Fruit fly (Drosophila melanogaster) whole organism, embryonic: ENCODE measurements around the gene PIG-B.

Experiments used
- CG10267 ChIP-seq: fragments of 200-800 bp; sonication (Bioruptor generic); optimal IDR thresholded peaks from 2 replicates; lab custom pipeline; 2018; ENCODE audit warnings: missing biosample characterization, mild to moderate bottlenecking, missing genetic modification characterization, moderate library complexity
- CG1233 ChIP-seq: fragments of 200-800 bp; sonication (Bioruptor generic); optimal IDR thresholded peaks from 4 replicates; lab custom pipeline; 2018; ENCODE audit warnings: missing biosample characterization, mild to moderate bottlenecking, missing genetic modification characterization
- CG14860 ChIP-seq: fragments of 200-800 bp; sonication (Bioruptor generic); IDR thresholded peaks from 3 replicates; pipeline ENCODE4 v1.3.6; 2022; ENCODE audit warnings: missing biosample characterization, missing genetic modification characterization; ENCODE audit not compliant: partially characterized antibody
- CG14965 ChIP-seq: fragments of 200-800 bp; sonication (Bioruptor generic); optimal IDR thresholded peaks from 2 replicates; lab custom pipeline; 2016; ENCODE audit warnings: missing biosample characterization, missing genetic modification characterization, borderline replicate concordance
- CG1647 ChIP-seq: fragments of 200-800 bp; sonication (Bioruptor generic); optimal IDR thresholded peaks from 3 replicates; lab custom pipeline; 2016; ENCODE audit warnings: missing biosample characterization, missing genetic modification characterization
- CG16813 ChIP-seq: fragments of 200-800 bp; sonication (Bioruptor generic); IDR thresholded peaks from 3 replicates; pipeline ENCODE4 v1.3.6; 2022; ENCODE audit warnings: missing biosample characterization, missing genetic modification characterization; ENCODE audit not compliant: partially characterized antibody
- CG17328 ChIP-seq: fragments of 200-800 bp; sonication (Bioruptor generic); IDR thresholded peaks from 2 replicates; pipeline ENCODE4 v1.3.6; 2022; ENCODE audit warnings: missing biosample characterization, missing genetic modification characterization
- CG18011 ChIP-seq: fragments of 200-800 bp; sonication (Bioruptor generic); optimal IDR thresholded peaks from 2 replicates; lab custom pipeline; 2017; ENCODE audit warnings: missing biosample characterization, missing genetic modification characterization, mild to moderate bottlenecking, moderate library complexity, missing genotype
- CG18599 ChIP-seq: fragments of 200-800 bp; sonication (Bioruptor generic); optimal IDR thresholded peaks from 3 replicates; lab custom pipeline; 2017; ENCODE audit warnings: missing biosample characterization, missing genetic modification characterization, mild to moderate bottlenecking, moderate library complexity, missing genetic modification reagents
- CG18764 ChIP-seq: fragments of 200-800 bp; sonication (Bioruptor generic); optimal IDR thresholded peaks from 3 replicates; lab custom pipeline; 2016; ENCODE audit warnings: missing biosample characterization, missing genetic modification characterization
- CG2712 ChIP-seq: fragments of 200-800 bp; optimal IDR thresholded peaks from 3 replicates; lab custom pipeline; 2019; ENCODE audit warnings: missing biosample characterization, mild to moderate bottlenecking, missing genetic modification characterization, moderate library complexity
- CG3163 ChIP-seq: fragments of 200-800 bp; sonication (Bioruptor generic); optimal IDR thresholded peaks from 3 replicates; lab custom pipeline; 2016; ENCODE audit warnings: missing biosample characterization, missing genetic modification characterization
- CG32772 ChIP-seq: fragments of 200-800 bp; sonication (Bioruptor generic); IDR thresholded peaks from 2 replicates; pipeline ENCODE4 v1.3.6; 2022; ENCODE audit warnings: missing biosample characterization, missing genetic modification characterization
- CG3281 ChIP-seq: fragments of 200-800 bp; sonication (Bioruptor generic); optimal IDR thresholded peaks from 3 replicates; lab custom pipeline; 2017; ENCODE audit warnings: missing biosample characterization, mild to moderate bottlenecking, missing genetic modification characterization
- CG33213 ChIP-seq: fragments of 200-800 bp; sonication (Bioruptor generic); optimal IDR thresholded peaks from 3 replicates; lab custom pipeline; 2016; ENCODE audit warnings: missing biosample characterization, missing genetic modification characterization
- CG43689 ChIP-seq: fragments of 200-800 bp; sonication (Bioruptor generic); IDR thresholded peaks from 2 replicates; pipeline ENCODE4 v1.3.6; 2022; ENCODE audit warnings: missing biosample characterization, missing genetic modification characterization
- CG5245 ChIP-seq: fragments of 200-800 bp; sonication (Bioruptor generic); optimal IDR thresholded peaks from 3 replicates; lab custom pipeline; 2016; ENCODE audit warnings: missing biosample characterization, missing genetic modification characterization
- CG6689 ChIP-seq: fragments of 200-800 bp; sonication (Bioruptor generic); IDR thresholded peaks from 2 replicates; pipeline ENCODE4 v1.3.6; 2022; ENCODE audit warnings: missing biosample characterization, missing genetic modification characterization
- CG6854 ChIP-seq: fragments of 200-800 bp; sonication (Bioruptor generic); optimal IDR thresholded peaks from 3 replicates; lab custom pipeline; 2017; ENCODE audit warnings: missing biosample characterization, mild to moderate bottlenecking, missing genetic modification characterization
- CG7372 ChIP-seq: fragments of 200-800 bp; sonication (Bioruptor generic); IDR thresholded peaks from 2 replicates; pipeline ENCODE4 v1.3.6; 2022; ENCODE audit warnings: missing biosample characterization, missing genetic modification characterization
- CG8765 ChIP-seq: fragments of 200-800 bp; sonication (Bioruptor generic); IDR thresholded peaks from 2 replicates; pipeline ENCODE4 v1.3.6; 2022; ENCODE audit warnings: missing biosample characterization, missing genetic modification characterization
- CG9932 ChIP-seq: fragments of 200-800 bp; sonication (Bioruptor generic); IDR thresholded peaks from 2 replicates; pipeline ENCODE4 v1.3.6; 2022; ENCODE audit warnings: missing biosample characterization, missing genetic modification characterization
- Chrac-16 ChIP-seq: fragments of 200-800 bp; sonication (Bioruptor generic); optimal IDR thresholded peaks from 3 replicates; lab custom pipeline; 2016; ENCODE audit warnings: missing biosample characterization, missing genetic modification characterization
- E2f1 ChIP-seq: fragments of 200-800 bp; sonication (Bioruptor generic); IDR thresholded peaks from 2 replicates; pipeline ENCODE4 v1.3.6; 2022; ENCODE audit warnings: missing biosample characterization, missing genetic modification characterization
- HLH54F ChIP-seq: fragments of 200-800 bp; sonication (Bioruptor generic); optimal IDR thresholded peaks from 3 replicates; lab custom pipeline; 2016; ENCODE audit warnings: missing biosample characterization, missing genetic modification characterization
- Lim3 ChIP-seq: fragments of 200-800 bp; sonication (Bioruptor generic); IDR thresholded peaks from 2 replicates; pipeline ENCODE4 v1.3.6; 2022; ENCODE audit warnings: missing biosample characterization, missing genetic modification characterization
- Med ChIP-seq: fragments of 200-800 bp; sonication (Bioruptor generic); peaks from one replicate; lab custom pipeline; 2016; ENCODE audit warnings: missing biosample characterization, missing genetic modification characterization, mild to moderate bottlenecking, inconsistent platforms, moderate library complexity
- Side ChIP-seq: fragments of 200-800 bp; sonication (Bioruptor generic); optimal IDR thresholded peaks from 2 replicates; lab custom pipeline; 2016; ENCODE audit warnings: missing biosample characterization, missing genetic modification characterization
- Stat92E ChIP-seq, 3 experiments: fragments of >200 bp in 2 of 3; fragments of 200-800 bp in 1 of 3; sonication (Bioruptor generic) in 1 of 3; optimal IDR thresholded peaks; 2 replicates each; lab custom pipeline; 2017 to 2019; ENCODE audit warnings: missing biosample characterization in 3 of 3, missing genetic modification characterization in 3 of 3, mild to moderate bottlenecking in 1 of 3, moderate library complexity in 1 of 3
- Trl ChIP-seq, 3 experiments: fragments of >200 bp in 2 of 3; fragments of 200-800 bp in 1 of 3; sonication (Bioruptor generic) in 1 of 3; optimal IDR thresholded peaks; 2 replicates in 1 of 3; 3 replicates in 2 of 3; lab custom pipeline; 2016 to 2017; ENCODE audit warnings: missing biosample characterization in 1 of 3, missing genetic modification characterization in 1 of 3
- Xbp1 ChIP-seq: fragments of 200-800 bp; sonication (Bioruptor generic); optimal IDR thresholded peaks from 3 replicates; lab custom pipeline; 2016; ENCODE audit warnings: missing biosample characterization, mild to moderate bottlenecking, missing genetic modification characterization
- YL-1 ChIP-seq: fragments of 200-800 bp; sonication (Bioruptor generic); optimal IDR thresholded peaks from 3 replicates; lab custom pipeline; 2017; ENCODE audit warnings: missing biosample characterization, mild to moderate bottlenecking, missing genetic modification characterization
- abd-A ChIP-seq: fragments of 200-800 bp; sonication (Bioruptor generic); optimal IDR thresholded peaks from 3 replicates; lab custom pipeline; 2019; ENCODE audit warnings: missing biosample characterization, mild to moderate bottlenecking, missing genetic modification characterization, moderate library complexity
- amos ChIP-seq: fragments of 200-800 bp; sonication (Bioruptor generic); IDR thresholded peaks from 2 replicates; pipeline ENCODE4 v1.3.6; 2022; ENCODE audit warnings: missing biosample characterization, missing genetic modification characterization; ENCODE audit not compliant: partially characterized antibody
- crol ChIP-seq: fragments of 200-800 bp; sonication (Bioruptor generic); IDR thresholded peaks from 2 replicates; pipeline ENCODE4 v1.3.6; 2022; ENCODE audit warnings: missing biosample characterization, missing genetic modification characterization
- dimm ChIP-seq: fragments of 200-800 bp; sonication (Bioruptor generic); IDR thresholded peaks from 2 replicates; pipeline ENCODE4 v1.3.6; 2022; ENCODE audit warnings: missing biosample characterization, missing genetic modification characterization
- ewg ChIP-seq: fragments of 200-800 bp; sonication (Bioruptor generic); optimal IDR thresholded peaks from 3 replicates; lab custom pipeline; 2017; ENCODE audit warnings: mild to moderate bottlenecking, missing biosample characterization, missing genetic modification reagents, missing genetic modification characterization
- ftz-f1 ChIP-seq: fragments of 200-800 bp; sonication (Bioruptor generic); optimal IDR thresholded peaks from 2 replicates; lab custom pipeline; 2016; ENCODE audit warnings: missing biosample characterization, missing genetic modification characterization
- jumu ChIP-seq: fragments of 200-800 bp; sonication (Bioruptor generic); optimal IDR thresholded peaks from 3 replicates; lab custom pipeline; 2016; ENCODE audit warnings: missing biosample characterization, missing genetic modification characterization
- ken ChIP-seq: fragments of 200-800 bp; sonication (Bioruptor generic); IDR thresholded peaks from 3 replicates; pipeline ENCODE4 v1.3.6; 2022; ENCODE audit warnings: missing biosample characterization, missing genetic modification characterization
- knrl ChIP-seq: fragments of 200-800 bp; sonication (Bioruptor generic); IDR thresholded peaks from 3 replicates; pipeline ENCODE4 v1.3.6; 2022; ENCODE audit warnings: missing biosample characterization, missing genetic modification characterization; ENCODE audit not compliant: partially characterized antibody
- pfk ChIP-seq: fragments of 200-800 bp; sonication (Bioruptor generic); optimal IDR thresholded peaks from 2 replicates; lab custom pipeline; 2018; ENCODE audit warnings: missing biosample characterization, mild to moderate bottlenecking, missing genetic modification characterization, moderate library complexity
- run ChIP-seq: fragments of 200-800 bp; sonication (Bioruptor generic); optimal IDR thresholded peaks from 3 replicates; lab custom pipeline; 2018; ENCODE audit warnings: missing biosample characterization, mild to moderate bottlenecking, missing genetic modification characterization
- slbo ChIP-seq: fragments of 200-800 bp; sonication (Bioruptor generic); IDR thresholded peaks from 2 replicates; pipeline ENCODE4 v1.3.6; 2022; ENCODE audit warnings: missing biosample characterization, missing genetic modification characterization
- sqz ChIP-seq: fragments of 200-800 bp; sonication (Bioruptor generic); optimal IDR thresholded peaks from 3 replicates; lab custom pipeline; 2018; ENCODE audit warnings: missing biosample characterization, mild to moderate bottlenecking, missing genetic modification characterization
- sr ChIP-seq: fragments of 200-800 bp; sonication (Bioruptor generic); IDR thresholded peaks from 3 replicates; pipeline ENCODE4 v1.3.6; 2022; ENCODE audit warnings: missing biosample characterization, missing genetic modification characterization
- trh ChIP-seq: fragments of 200-800 bp; sonication (Bioruptor generic); optimal IDR thresholded peaks from 2 replicates; lab custom pipeline; 2016; ENCODE audit warnings: missing biosample characterization, missing genetic modification characterization
- unc-4 ChIP-seq: fragments of 200-800 bp; sonication (Bioruptor generic); IDR thresholded peaks from 2 replicates; pipeline ENCODE4 v1.3.6; 2022; ENCODE audit warnings: missing biosample characterization, missing genetic modification characterization; ENCODE audit not compliant: partially characterized antibody

Gene PIG-B

dm6 chr3L:3811089-3811488 is at the start of gene PIG-B, which contains the start of gene CG32263 (continued):
- TF ChIP-seq run (tag; lab: Kevin White, UChicago), result peak; percentile 1
- no peak for TF ChIP-seq CG6854 (GFP tag; lab: Kevin White, UChicago)
- peak; percentile 47; the same call in 2 of the 3 replicates for TF ChIP-seq knrl (GFP tag; lab: Robert Waterston, UW)
- no peak for TF ChIP-seq Chrac-16 (GFP tag; lab: Kevin White, UChicago)
- peak; percentile 39 for TF ChIP-seq CG9932 (GFP tag; lab: Robert Waterston, UW)
- TF ChIP-seq Med, result peak; percentile 85
- TF ChIP-seq CG14860 (GFP tag; lab: Robert Waterston, UW), result peak; percentile 49
- TF ChIP-seq CG17328 (GFP tag; lab: Robert Waterston, UW), result no peak
- peak; percentile 20 for TF ChIP-seq Xbp1 (GFP tag; lab: Kevin White, UChicago)
- no peak for TF ChIP-seq ftz-f1
- no peak for TF ChIP-seq dimm (GFP tag; lab: Robert Waterston, UW)
- peak; percentile 70 for TF ChIP-seq CG16813 (GFP tag; lab: Robert Waterston, UW)
- no peak for TF ChIP-seq CG18599
- peak; percentile 65 for TF ChIP-seq YL-1 (GFP tag; lab: Kevin White, UChicago)
- no peak for TF ChIP-seq sqz
- no peak for TF ChIP-seq trh (GFP tag; lab: Kevin White, UChicago)
- TF ChIP-seq, all 482 proteins: peak for 88

dm6 chr3L:3763335-3763734 is 47.7 kb upstream of the PIG-B start:
- TF ChIP-seq CG10267 (tag; lab: Kevin White, UChicago), result no peak
- TF ChIP-seq slbo, result 0 out of 2 replicates have a peak, but pooled peaks have one; percentile 6
- no peak for TF ChIP-seq jumu (GFP tag; lab: Kevin White, UChicago)
- TF ChIP-seq CG3163 (GFP tag; lab: Kevin White, UChicago), result peak; percentile 42
- no peak for TF ChIP-seq CG8765 (GFP tag; lab: Robert Waterston, UW)
- TF ChIP-seq CG18011 (GFP tag; lab: Kevin White, UChicago), result no peak
- TF ChIP-seq abd-A (tag; lab: Kevin White, UChicago), result peak; percentile 88
- no peak for TF ChIP-seq Lim3
- TF ChIP-seq CG1647 (GFP tag; lab: Kevin White, UChicago), result no peak
- no peak for TF ChIP-seq CG1233 (GFP tag; lab: Kevin White, UChicago)
- peak; percentile 66 for TF ChIP-seq crol
- TF ChIP-seq ewg (GFP tag; lab: Kevin White, UChicago), result peak; percentile 25
- no peak for TF ChIP-seq ken (GFP tag; lab: Robert Waterston, UW)
- TF ChIP-seq CG6689 (GFP tag; lab: Robert Waterston, UW), result no peak
- TF ChIP-seq Trl (optimal IDR thresholded peaks at IDR 0.05; lab: Kevin White, UChicago), result peak; percentile 41 to 69
- no peak for TF ChIP-seq Trl (GFP tag; optimal IDR thresholded peaks at IDR 0.05; lab: Kevin White, UChicago)
- TF ChIP-seq CG2712 (tag; lab: Kevin White, UChicago), result no peak
- TF ChIP-seq CG14965, result no peak
- TF ChIP-seq unc-4 (GFP tag; lab: Robert Waterston, UW), result no peak
- no peak for TF ChIP-seq Stat92E (GFP tag; optimal IDR thresholded peaks at IDR 0.05; lab: Kevin White, UChicago)
- no peak for TF ChIP-seq CG3281 (GFP tag; lab: Kevin White, UChicago)
- TF ChIP-seq E2f1 (GFP tag; lab: Robert Waterston, UW), result 0 out of 2 replicates have a peak, but pooled peaks have one; percentile 7
- no peak for TF ChIP-seq pfk (GFP tag; lab: Kevin White, UChicago)
- no peak for TF ChIP-seq HLH54F (GFP tag; lab: Kevin White, UChicago)
- no peak for TF ChIP-seq CG43689 (GFP tag; lab: Robert Waterston, UW)
- TF ChIP-seq CG33213, result no peak
- peak; percentile 32; the same call in 1 of the 2 replicates for TF ChIP-seq CG32772 (GFP tag; lab: Robert Waterston, UW)
- TF ChIP-seq Side (GFP tag; lab: Kevin White, UChicago), result no peak
- TF ChIP-seq sr, result 0 out of 3 replicates have a peak, but pooled peaks have one; percentile 2
- peak; percentile 88 for TF ChIP-seq CG7372 (GFP tag; lab: Robert Waterston, UW)
- TF ChIP-seq CG18764, result no peak
- TF ChIP-seq Med, result peak; percentile 71
- 0 out of 2 replicates have a peak, but pooled peaks have one; percentile 4 for TF ChIP-seq amos (GFP tag; lab: Robert Waterston, UW)
- TF ChIP-seq CG5245 (GFP tag; lab: Kevin White, UChicago), result no peak
